Worm (Caenorhabditis elegans) whole organism, mixed stage, embryonic: ENCODE measurements around the gene C10A4.6.

Experiments used
- M03D4.4 ChIP-seq: sonication (generic microtip); optimal IDR thresholded peaks from 2 replicates; lab custom pipeline; 2017; ENCODE audit warnings: mild to moderate bottlenecking, missing genetic modification characterization, missing compliant biosample characterization
- bed-3 ChIP-seq: fragments of 200-800 bp; sonication (Bioruptor generic); optimal IDR thresholded peaks from 3 replicates; lab custom pipeline; 2018; ENCODE audit warnings: mild to moderate bottlenecking, missing genetic modification characterization, moderate library complexity, missing compliant biosample characterization
- blmp-1 ChIP-seq: fragments of 150-350 bp; optimal IDR thresholded peaks from 2 replicates; lab custom pipeline; 2014; ENCODE audit warnings: missing biosample characterization, missing genetic modification characterization
- ceh-39 ChIP-seq: fragments of 150-350 bp; optimal IDR thresholded peaks from 2 replicates; lab custom pipeline; 2014; ENCODE audit warnings: missing biosample characterization, missing genetic modification characterization
- ceh-43 ChIP-seq: fragments of 200-800 bp; sonication (Bioruptor generic); optimal IDR thresholded peaks from 2 replicates; lab custom pipeline; 2018; ENCODE audit warnings: mild to moderate bottlenecking, missing genetic modification characterization, moderate library complexity, missing compliant biosample characterization
- ces-1 ChIP-seq: fragments of 150-350 bp; optimal IDR thresholded peaks from 2 replicates; lab custom pipeline; 2014; ENCODE audit warnings: missing biosample characterization, missing genetic modification reagents, missing genetic modification characterization
- cnd-1 ChIP-seq: fragments of 200-800 bp; sonication (Bioruptor generic); optimal IDR thresholded peaks from 2 replicates; lab custom pipeline; 2018; ENCODE audit warnings: mild to moderate bottlenecking, missing genetic modification characterization, missing compliant biosample characterization
- drap-1 ChIP-seq: fragments of 200-800 bp; sonication (Bioruptor generic); optimal IDR thresholded peaks from 3 replicates; lab custom pipeline; 2018; ENCODE audit warnings: mild to moderate bottlenecking, missing genetic modification characterization, missing compliant biosample characterization
- elt-1 ChIP-seq: sonication (generic microtip); optimal IDR thresholded peaks from 2 replicates; lab custom pipeline; 2017; ENCODE audit warnings: missing genetic modification characterization, mild to moderate bottlenecking, missing compliant biosample characterization, antibody characterized with exemption, moderate library complexity, borderline replicate concordance; ENCODE audit not compliant: insufficient read depth
- elt-3 ChIP-seq: fragments of 150-350 bp; optimal IDR thresholded peaks from 2 replicates; lab custom pipeline; 2014; ENCODE audit warnings: missing biosample characterization, missing genetic modification characterization
- flh-1 ChIP-seq: fragments of 200-800 bp; sonication (Bioruptor generic); optimal IDR thresholded peaks from 2 replicates; lab custom pipeline; 2018; ENCODE audit warnings: mild to moderate bottlenecking, missing genetic modification characterization, moderate library complexity, missing compliant biosample characterization
- ham-2 ChIP-seq: fragments of 200-800 bp; sonication (Bioruptor generic); optimal IDR thresholded peaks from 2 replicates; lab custom pipeline; 2018; ENCODE audit warnings: mild to moderate bottlenecking, missing genetic modification characterization, missing compliant biosample characterization
- hlh-1 ChIP-seq: fragments of 150-350 bp; optimal IDR thresholded peaks from 2 replicates; lab custom pipeline; 2014; ENCODE audit warnings: missing biosample characterization, missing genetic modification reagents, missing genetic modification characterization
- lin-13 ChIP-seq: fragments of 150-350 bp; optimal IDR thresholded peaks from 2 replicates; lab custom pipeline; 2014; ENCODE audit warnings: missing biosample characterization, missing genetic modification characterization
- lin-32 ChIP-seq: fragments of 200-800 bp; sonication (Bioruptor generic); optimal IDR thresholded peaks from 2 replicates; lab custom pipeline; 2018; ENCODE audit warnings: mild to moderate bottlenecking, missing genetic modification characterization, missing compliant biosample characterization
- lsy-2 ChIP-seq: fragments of 150-350 bp; optimal IDR thresholded peaks from 2 replicates; lab custom pipeline; 2014; ENCODE audit warnings: missing biosample characterization, missing genetic modification characterization
- mab-5 ChIP-seq: fragments of 150-350 bp; optimal IDR thresholded peaks from 2 replicates; lab custom pipeline; 2014; ENCODE audit warnings: missing biosample characterization, missing genetic modification characterization
- mls-2 ChIP-seq: sonication (generic microtip); optimal IDR thresholded peaks from 2 replicates; lab custom pipeline; 2016; ENCODE audit warnings: mild to moderate bottlenecking, missing genetic modification characterization, moderate library complexity, missing compliant biosample characterization
- nhr-12 ChIP-seq: fragments of 150-350 bp; optimal IDR thresholded peaks from 2 replicates; lab custom pipeline; 2014; ENCODE audit warnings: missing biosample characterization, missing genetic modification characterization
- nhr-2 ChIP-seq: fragments of 150-350 bp; optimal IDR thresholded peaks from 2 replicates; lab custom pipeline; 2014; ENCODE audit warnings: missing biosample characterization, missing genetic modification characterization
- nhr-237 ChIP-seq: fragments of 150-350 bp; optimal IDR thresholded peaks from 2 replicates; lab custom pipeline; 2014; ENCODE audit warnings: missing biosample characterization, missing genetic modification characterization
- nhr-28 ChIP-seq: fragments of 150-350 bp; optimal IDR thresholded peaks from 2 replicates; lab custom pipeline; 2014; ENCODE audit warnings: missing biosample characterization, missing genetic modification characterization
- nhr-76 ChIP-seq: sonication (generic microtip); optimal IDR thresholded peaks from 2 replicates; lab custom pipeline; 2017; ENCODE audit warnings: missing biosample characterization, missing genetic modification characterization
- sem-2 ChIP-seq: fragments of 200-800 bp; sonication (Bioruptor generic); optimal IDR thresholded peaks from 2 replicates; lab custom pipeline; 2018; ENCODE audit warnings: mild to moderate bottlenecking, missing genetic modification characterization, missing compliant biosample characterization
- snpc-4 ChIP-seq: fragments of 150-350 bp; optimal IDR thresholded peaks from 2 replicates; lab custom pipeline; 2014; ENCODE audit warnings: missing biosample characterization, missing genetic modification characterization
- sptf-1 ChIP-seq: sonication (generic microtip); optimal IDR thresholded peaks from 2 replicates; lab custom pipeline; 2017; ENCODE audit warnings: mild to moderate bottlenecking, missing genetic modification characterization, moderate library complexity, missing compliant biosample characterization
- tbx-8 ChIP-seq: fragments of 200-800 bp; sonication (Bioruptor generic); optimal IDR thresholded peaks from 2 replicates; lab custom pipeline; 2018; ENCODE audit warnings: mild to moderate bottlenecking, missing genetic modification characterization, moderate library complexity, missing compliant biosample characterization
- unc-120 ChIP-seq: sonication (generic microtip); optimal IDR thresholded peaks from 2 replicates; lab custom pipeline; 2017; ENCODE audit warnings: missing genetic modification characterization, missing compliant biosample characterization; ENCODE audit not compliant: poor library complexity, severe bottlenecking
- unc-39 ChIP-seq: fragments of 150-350 bp; optimal IDR thresholded peaks from 2 replicates; lab custom pipeline; 2014; ENCODE audit warnings: missing biosample characterization, missing genetic modification characterization
- unc-62 ChIP-seq: fragments of 150-350 bp; optimal IDR thresholded peaks from 2 replicates; lab custom pipeline; 2014; ENCODE audit warnings: missing biosample characterization, missing genetic modification reagents, missing genetic modification characterization
- zip-8 ChIP-seq: fragments of 150-350 bp; optimal IDR thresholded peaks from 2 replicates; lab custom pipeline; 2014; ENCODE audit warnings: missing biosample characterization, missing genetic modification characterization
- ztf-11 ChIP-seq: fragments of 150-350 bp; optimal IDR thresholded peaks from 2 replicates; lab custom pipeline; 2014; ENCODE audit warnings: missing biosample characterization, missing genetic modification characterization

C10A4.6 gene

ce11 chrX:7405393-7405792 is 15.0 kb downstream of the C10A4.6 start, which contains the start of gene C10A4.3:
C10A4.3 (plus strand) TSS chrX:7405693.
- TF ChIP-seq ces-1 (GFP tag; lab: Kevin White, UChicago): peak; percentile 8
- no peak for TF ChIP-seq zip-8

ce11 chrX:7407749-7408148 is 17.4 kb downstream of the C10A4.6 start:
- TF ChIP-seq sem-2 (GFP tag; lab: Kevin White, UChicago) (no peak), flh-1 (GFP tag; lab: Kevin White, UChicago) (no peak), elt-3 (tag; lab: Kevin White, UChicago) (no peak), lsy-2 (no peak), nhr-12 (tag; lab: Kevin White, UChicago) (no peak), ces-1 (GFP tag; lab: Kevin White, UChicago) (no peak), zip-8 (no peak), nhr-76 (tag; lab: Kevin White, UChicago) (no peak), blmp-1 (tag; lab: Kevin White, UChicago) (no peak), hlh-1 (tag; lab: Kevin White, UChicago) (no peak)

- TF ChIP-seq sem-2 (GFP tag; lab: Kevin White, UChicago) (no peak), ztf-11 (no peak), sptf-1 (tag; lab: Kevin White, UChicago) (no peak), flh-1 (GFP tag; lab: Kevin White, UChicago) (no peak), ceh-39 (no peak), cnd-1 (tag; lab: Kevin White, UChicago) (no peak), ces-1 (GFP tag; lab: Kevin White, UChicago) (no peak), nhr-12 (tag; lab: Kevin White, UChicago) (no peak), ham-2 (GFP tag; lab: Kevin White, UChicago) (no peak)
Measured at ce11 chrX:7409030-7409429, 18.7 kb downstream of the C10A4.6 start.

- TF ChIP-seq lsy-2 (no peak), unc-39 (no peak), drap-1 (GFP tag; lab: Kevin White, UChicago) (no peak), nhr-28 (tag; lab: Kevin White, UChicago) (no peak), unc-120 (no peak), ceh-43 (GFP tag; lab: Kevin White, UChicago) (no peak), lin-13 (tag; lab: Kevin White, UChicago) (no peak), ham-2 (GFP tag; lab: Kevin White, UChicago) (no peak), nhr-76 (tag; lab: Kevin White, UChicago) (no peak), hlh-1 (tag; lab: Kevin White, UChicago) (no peak), mab-5 (tag; lab: Kevin White, UChicago) (no peak), tbx-8 (GFP tag; lab: Kevin White, UChicago) (no peak), bed-3 (GFP tag; lab: Kevin White, UChicago) (no peak), sptf-1 (tag; lab: Kevin White, UChicago) (no peak), cnd-1 (tag; lab: Kevin White, UChicago) (no peak)
Measured at ce11 chrX:7409935-7410334, 19.6 kb downstream of the C10A4.6 start, which contains the start of gene C10A4.2. C10A4.2 (plus strand) TSS chrX:7410235.

ce11 chrX:7415420-7415819 is 25.1 kb downstream of the C10A4.6 start, which contains the start of gene C10A4.7:
C10A4.7 (minus strand) TSS chrX:7415520.
- no peak for TF ChIP-seq nhr-28 (tag; lab: Kevin White, UChicago)
- no peak for TF ChIP-seq unc-62 (GFP tag; lab: Kevin White, UChicago)
- no peak for TF ChIP-seq unc-120
- TF ChIP-seq lin-32 (GFP tag; lab: Kevin White, UChicago): no peak
- no peak for TF ChIP-seq mls-2 (tag; lab: Kevin White, UChicago)
- no peak for TF ChIP-seq blmp-1 (tag; lab: Kevin White, UChicago)
- TF ChIP-seq tbx-8 (GFP tag; lab: Kevin White, UChicago): no peak
- no peak for TF ChIP-seq nhr-237 (tag; lab: Kevin White, UChicago)
- no peak for TF ChIP-seq unc-39
- no peak for TF ChIP-seq ztf-11
- TF ChIP-seq ham-2 (GFP tag; lab: Kevin White, UChicago): no peak
- no peak for TF ChIP-seq elt-1
- no peak for TF ChIP-seq nhr-12 (tag; lab: Kevin White, UChicago)
- no peak for TF ChIP-seq snpc-4 (tag; lab: Kevin White, UChicago)
- TF ChIP-seq nhr-2: no peak
- no peak for TF ChIP-seq sptf-1 (tag; lab: Kevin White, UChicago)
- TF ChIP-seq ces-1 (GFP tag; lab: Kevin White, UChicago): no peak
- no peak for TF ChIP-seq M03D4.4 (tag; lab: Kevin White, UChicago)
